Fruit fly (Drosophila melanogaster): ENCODE results near the gene mRpL49.

DNA sequence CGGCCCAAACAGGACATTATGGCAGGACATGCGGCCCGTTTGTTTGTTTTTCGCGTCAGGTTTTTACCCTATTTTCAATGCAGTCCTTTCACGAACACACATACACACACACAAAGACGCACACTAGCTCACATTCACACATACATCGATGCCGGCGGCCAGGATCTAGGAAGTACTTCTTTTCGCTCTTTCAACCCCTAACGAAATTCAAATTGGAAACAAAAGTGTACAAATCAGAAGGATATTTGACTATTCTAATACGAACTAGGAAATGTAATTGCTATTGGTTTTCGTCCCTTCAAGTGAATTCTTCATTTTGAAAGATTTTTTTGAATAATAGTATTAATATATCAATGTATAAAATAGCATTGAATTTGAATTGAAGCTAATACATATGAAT lies 33.5 kb downstream of the mRpL49 start:
- TF ChIP-seq CG7101 (tag; optimal IDR thresholded peaks at IDR 0.05) (no peak), Clk (GFP tag; optimal IDR thresholded peaks at IDR 0.05) (no peak), Hr96 (GFP tag; optimal IDR thresholded peaks at IDR 0.05) (no peak), cic (GFP tag; optimal IDR thresholded peaks at IDR 0.05) (no peak), ovo (GFP tag; optimal IDR thresholded peaks at IDR 0.05) (no peak), kay (GFP tag; ENCODE audit: borderline replicate concordance) (no peak), CG5204 (GFP tag; optimal IDR thresholded peaks at IDR 0.05) (no peak), CG14711 (tag; optimal IDR thresholded peaks at IDR 0.05) (no peak), CG33017 (tag; optimal IDR thresholded peaks at IDR 0.05) (no peak), CG7045 (GFP tag; optimal IDR thresholded peaks at IDR 0.05) (no peak)

All from whole organism, adult.